Worm (Caenorhabditis elegans): ENCODE measurements around the gene erd-2.1.

ce11 chrX:10176295-10176694, 17.7 kb upstream of the erd-2.1 start, which contains the start of gene ncs-4:
- TF ChIP-seq elt-3 (tag; optimal IDR thresholded peaks at IDR 0.05) (no peak), unc-62 (GFP tag; optimal IDR thresholded peaks at IDR 0.05) (peak; percentile 31), lsy-2 (tag; optimal IDR thresholded peaks at IDR 0.05) (no peak), ztf-11 (tag; optimal IDR thresholded peaks at IDR 0.05) (no peak), elt-1 (tag; optimal IDR thresholded peaks at IDR 0.05; ENCODE audit: borderline replicate concordance, insufficient read depth) (no peak), unc-39 (tag; optimal IDR thresholded peaks at IDR 0.05) (no peak), unc-120 (tag; optimal IDR thresholded peaks at IDR 0.05; ENCODE audit: poor library complexity, severe bottlenecking) (peak; percentile 52)

All from whole organism, mixed stage, embryonic.